Fruit fly (Drosophila melanogaster) whole organism, embryonic: ENCODE data around the gene Orp8.
A peak's percentile ranks its signal among the peaks of the same experiment; 100 is the strongest.

Experiments
- Atf6 ChIP-seq: fragments of 200-800 bp; sonication (Bioruptor generic); IDR thresholded peaks from 2 replicates; pipeline ENCODE4 v1.3.6; 2022; ENCODE audit warnings: missing biosample characterization, missing genetic modification characterization
- CG10267 ChIP-seq: fragments of 200-800 bp; sonication (Bioruptor generic); optimal IDR thresholded peaks from 2 replicates; lab custom pipeline; 2018; ENCODE audit warnings: missing biosample characterization, mild to moderate bottlenecking, missing genetic modification characterization, moderate library complexity
- CG10431 ChIP-seq: fragments of 200-800 bp; sonication (Bioruptor generic); optimal IDR thresholded peaks from 3 replicates; lab custom pipeline; 2018; ENCODE audit warnings: missing biosample characterization, mild to moderate bottlenecking, missing genetic modification characterization
- CG10543 ChIP-seq: fragments of 200-800 bp; sonication (Bioruptor generic); optimal IDR thresholded peaks from 3 replicates; lab custom pipeline; 2017; ENCODE audit warnings: missing biosample characterization, mild to moderate bottlenecking, missing genetic modification characterization, moderate library complexity
- CG10654 ChIP-seq: fragments of 200-800 bp; sonication (Bioruptor generic); optimal IDR thresholded peaks from 2 replicates; lab custom pipeline; 2016; ENCODE audit warnings: missing biosample characterization, missing genetic modification characterization
- CG11696 ChIP-seq: fragments of 200-800 bp; sonication (Bioruptor generic); IDR thresholded peaks from 2 replicates; pipeline ENCODE4 v1.3.6; 2022; ENCODE audit warnings: missing biosample characterization, missing genetic modification characterization
- CG12155 ChIP-seq: fragments of 200-800 bp; sonication (Bioruptor generic); optimal IDR thresholded peaks from 3 replicates; lab custom pipeline; 2016; ENCODE audit warnings: missing biosample characterization, missing genetic modification characterization
- CG13123 ChIP-seq: fragments of 200-800 bp; sonication (Bioruptor generic); optimal IDR thresholded peaks from 2 replicates; lab custom pipeline; 2016; ENCODE audit warnings: missing biosample characterization, missing genetic modification characterization
- CG14441 ChIP-seq: fragments of 200-800 bp; sonication (Bioruptor generic); IDR thresholded peaks from 2 replicates; pipeline ENCODE4 v1.3.6; 2022; ENCODE audit warnings: missing biosample characterization, missing genetic modification characterization
- CG16863 ChIP-seq: fragments of 200-800 bp; sonication (Bioruptor generic); optimal IDR thresholded peaks from 3 replicates; lab custom pipeline; 2016; ENCODE audit warnings: missing biosample characterization, missing genetic modification characterization
- CG17186 ChIP-seq: fragments of 200-800 bp; sonication (Bioruptor generic); optimal IDR thresholded peaks from 3 replicates; lab custom pipeline; 2017; ENCODE audit warnings: missing biosample characterization, missing genetic modification reagents, missing genetic modification characterization
- CG17359 ChIP-seq: fragments of 200-800 bp; sonication (Bioruptor generic); optimal IDR thresholded peaks from 3 replicates; lab custom pipeline; 2018; ENCODE audit warnings: missing biosample characterization, mild to moderate bottlenecking, missing genetic modification characterization, moderate library complexity
- CG30403 ChIP-seq: fragments of 200-800 bp; sonication (Bioruptor generic); optimal IDR thresholded peaks from 3 replicates; lab custom pipeline; 2016; ENCODE audit warnings: missing biosample characterization, missing genetic modification characterization
- CG3065 ChIP-seq: fragments of 200-800 bp; sonication (Bioruptor generic); optimal IDR thresholded peaks from 2 replicates; lab custom pipeline; 2016; ENCODE audit warnings: missing biosample characterization, missing genetic modification characterization
- CG3847 ChIP-seq: fragments of 200-800 bp; sonication (Bioruptor generic); IDR thresholded peaks from 2 replicates; pipeline ENCODE4 v1.3.6; 2022; ENCODE audit warnings: missing biosample characterization, missing genetic modification characterization
- CG4424 ChIP-seq: fragments of 200-800 bp; sonication (Bioruptor generic); optimal IDR thresholded peaks from 3 replicates; lab custom pipeline; 2016; ENCODE audit warnings: missing biosample characterization, missing genetic modification characterization
- CG6175 ChIP-seq: fragments of 200-800 bp; sonication (Bioruptor generic); IDR thresholded peaks from 3 replicates; pipeline ENCODE4 v1.3.6; 2022; ENCODE audit warnings: missing biosample characterization, missing genetic modification characterization
- CG6854 ChIP-seq: fragments of 200-800 bp; sonication (Bioruptor generic); optimal IDR thresholded peaks from 3 replicates; lab custom pipeline; 2017; ENCODE audit warnings: missing biosample characterization, mild to moderate bottlenecking, missing genetic modification characterization
- CG7839 ChIP-seq: fragments of 200-800 bp; sonication (Bioruptor generic); optimal IDR thresholded peaks from 3 replicates; lab custom pipeline; 2018; ENCODE audit warnings: missing biosample characterization, mild to moderate bottlenecking, missing genetic modification characterization, moderate library complexity
- CG8478 ChIP-seq: fragments of >200 bp; optimal IDR thresholded peaks from 2 replicates; lab custom pipeline; 2018
- CG8944 ChIP-seq: fragments of 200-800 bp; sonication (Bioruptor generic); optimal IDR thresholded peaks from 3 replicates; lab custom pipeline; 2016; ENCODE audit warnings: missing biosample characterization, missing genetic modification characterization
- CG9437 ChIP-seq: fragments of 200-800 bp; sonication (Bioruptor generic); optimal IDR thresholded peaks from 2 replicates; lab custom pipeline; 2018; ENCODE audit warnings: missing biosample characterization, mild to moderate bottlenecking, missing genetic modification characterization
- CHES-1-like ChIP-seq: fragments of 200-800 bp; sonication (Bioruptor generic); optimal IDR thresholded peaks from 2 replicates; lab custom pipeline; 2016; ENCODE audit warnings: missing biosample characterization, missing genetic modification characterization
- Dll ChIP-seq: fragments of 200-800 bp; sonication (Bioruptor generic); IDR thresholded peaks from 4 replicates; pipeline ENCODE4 v1.3.6; 2022; ENCODE audit warnings: missing biosample characterization, missing genetic modification characterization; ENCODE audit not compliant: partially characterized antibody
- ERR ChIP-seq: fragments of 200-800 bp; sonication (Bioruptor generic); optimal IDR thresholded peaks from 2 replicates; lab custom pipeline; 2016; ENCODE audit warnings: missing biosample characterization, missing genetic modification characterization
- Fer1 ChIP-seq: fragments of 200-800 bp; sonication (Bioruptor generic); optimal IDR thresholded peaks from 2 replicates; lab custom pipeline; 2017; ENCODE audit warnings: missing biosample characterization, mild to moderate bottlenecking, missing genetic modification characterization
- Hey ChIP-seq: fragments of 200-800 bp; sonication (Bioruptor generic); optimal IDR thresholded peaks from 3 replicates; lab custom pipeline; 2018; ENCODE audit warnings: missing biosample characterization, mild to moderate bottlenecking, missing genetic modification characterization
- Hmx ChIP-seq: fragments of 200-800 bp; sonication (Bioruptor generic); optimal IDR thresholded peaks from 2 replicates; lab custom pipeline; 2016; ENCODE audit warnings: missing biosample characterization, missing genetic modification characterization
- Hr3 ChIP-seq: fragments of 200-800 bp; sonication (Bioruptor generic); optimal IDR thresholded peaks from 3 replicates; lab custom pipeline; 2016; ENCODE audit warnings: missing biosample characterization, missing genetic modification characterization
- MBD-R2 ChIP-seq: fragments of 200-800 bp; sonication (Bioruptor generic); IDR thresholded peaks from 2 replicates; pipeline ENCODE4 v1.3.6; 2022; ENCODE audit warnings: missing biosample characterization, missing genetic modification characterization
- Opbp ChIP-seq: fragments of 200-800 bp; sonication (Bioruptor generic); IDR thresholded peaks from 3 replicates; pipeline ENCODE4 v1.3.6; 2022; ENCODE audit warnings: missing biosample characterization, missing genetic modification characterization; ENCODE audit not compliant: partially characterized antibody
- Pdp1 ChIP-seq, 2 experiments: fragments of 200-800 bp; sonication (Bioruptor generic); optimal IDR thresholded peaks; 3 replicates each; lab custom pipeline; 2016; ENCODE audit warnings: missing biosample characterization in 2 of 2, missing genetic modification characterization in 2 of 2, mild to moderate bottlenecking in 1 of 2, moderate library complexity in 1 of 2
- Sin3A ChIP-seq: fragments of >200 bp; optimal IDR thresholded peaks from 2 replicates; lab custom pipeline; 2018
- Xbp1 ChIP-seq: fragments of 200-800 bp; sonication (Bioruptor generic); optimal IDR thresholded peaks from 3 replicates; lab custom pipeline; 2016; ENCODE audit warnings: missing biosample characterization, mild to moderate bottlenecking, missing genetic modification characterization
- cg ChIP-seq: fragments of 200-800 bp; sonication (Bioruptor generic); optimal IDR thresholded peaks from 3 replicates; lab custom pipeline; 2019; ENCODE audit warnings: missing biosample characterization, mild to moderate bottlenecking, missing genetic modification characterization, moderate library complexity
- chm ChIP-seq: fragments of 200-800 bp; sonication (Bioruptor generic); IDR thresholded peaks from 2 replicates; pipeline ENCODE4 v1.3.6; 2022; ENCODE audit warnings: missing biosample characterization, missing genetic modification characterization
- dm ChIP-seq: fragments of 200-800 bp; sonication (Bioruptor generic); optimal IDR thresholded peaks from 3 replicates; lab custom pipeline; 2016; ENCODE audit warnings: missing biosample characterization, missing genetic modification characterization
- dpn ChIP-seq, 2 experiments: fragments of 200-800 bp; sonication (Bioruptor generic); optimal IDR thresholded peaks; 3 replicates each; lab custom pipeline; 2016; ENCODE audit warnings: missing biosample characterization in 2 of 2, missing genetic modification characterization in 2 of 2
- ems ChIP-seq: fragments of 200-800 bp; sonication (Bioruptor generic); optimal IDR thresholded peaks from 3 replicates; lab custom pipeline; 2016; ENCODE audit warnings: missing biosample characterization, missing genetic modification characterization
- grau ChIP-seq: fragments of 200-800 bp; optimal IDR thresholded peaks from 3 replicates; lab custom pipeline; 2019; ENCODE audit warnings: missing biosample characterization, mild to moderate bottlenecking, missing genetic modification characterization, moderate library complexity
- her ChIP-seq: fragments of 200-800 bp; sonication (Bioruptor generic); optimal IDR thresholded peaks from 2 replicates; lab custom pipeline; 2016; ENCODE audit warnings: missing biosample characterization, missing genetic modification characterization
- onecut ChIP-seq: fragments of 200-800 bp; sonication (Bioruptor generic); IDR thresholded peaks from 2 replicates; pipeline ENCODE4 v1.3.6; 2022; ENCODE audit warnings: missing biosample characterization, missing genetic modification characterization
- pho ChIP-seq: fragments of 200-800 bp; sonication (Bioruptor generic); optimal IDR thresholded peaks from 2 replicates; lab custom pipeline; 2016; ENCODE audit warnings: missing biosample characterization, missing genetic modification characterization
- sd ChIP-seq: fragments of 200-800 bp; sonication (Bioruptor generic); optimal IDR thresholded peaks from 3 replicates; lab custom pipeline; 2018; ENCODE audit warnings: missing biosample characterization, mild to moderate bottlenecking, missing genetic modification characterization, moderate library complexity
- sr ChIP-seq: fragments of 200-800 bp; sonication (Bioruptor generic); IDR thresholded peaks from 3 replicates; pipeline ENCODE4 v1.3.6; 2022; ENCODE audit warnings: missing biosample characterization, missing genetic modification characterization
- trem ChIP-seq: fragments of 200-800 bp; optimal IDR thresholded peaks from 3 replicates; lab custom pipeline; 2019; ENCODE audit warnings: missing biosample characterization, mild to moderate bottlenecking, missing genetic modification characterization, moderate library complexity
- usp ChIP-seq: fragments of >200 bp; optimal IDR thresholded peaks from 2 replicates; lab custom pipeline; 2017; ENCODE audit warnings: missing biosample characterization, missing genetic modification characterization
- wek ChIP-seq: fragments of 200-800 bp; sonication (Bioruptor generic); optimal IDR thresholded peaks from 3 replicates; lab custom pipeline; 2018; ENCODE audit warnings: missing biosample characterization, mild to moderate bottlenecking, missing genetic modification characterization, moderate library complexity

Orp8 gene

DNA sequence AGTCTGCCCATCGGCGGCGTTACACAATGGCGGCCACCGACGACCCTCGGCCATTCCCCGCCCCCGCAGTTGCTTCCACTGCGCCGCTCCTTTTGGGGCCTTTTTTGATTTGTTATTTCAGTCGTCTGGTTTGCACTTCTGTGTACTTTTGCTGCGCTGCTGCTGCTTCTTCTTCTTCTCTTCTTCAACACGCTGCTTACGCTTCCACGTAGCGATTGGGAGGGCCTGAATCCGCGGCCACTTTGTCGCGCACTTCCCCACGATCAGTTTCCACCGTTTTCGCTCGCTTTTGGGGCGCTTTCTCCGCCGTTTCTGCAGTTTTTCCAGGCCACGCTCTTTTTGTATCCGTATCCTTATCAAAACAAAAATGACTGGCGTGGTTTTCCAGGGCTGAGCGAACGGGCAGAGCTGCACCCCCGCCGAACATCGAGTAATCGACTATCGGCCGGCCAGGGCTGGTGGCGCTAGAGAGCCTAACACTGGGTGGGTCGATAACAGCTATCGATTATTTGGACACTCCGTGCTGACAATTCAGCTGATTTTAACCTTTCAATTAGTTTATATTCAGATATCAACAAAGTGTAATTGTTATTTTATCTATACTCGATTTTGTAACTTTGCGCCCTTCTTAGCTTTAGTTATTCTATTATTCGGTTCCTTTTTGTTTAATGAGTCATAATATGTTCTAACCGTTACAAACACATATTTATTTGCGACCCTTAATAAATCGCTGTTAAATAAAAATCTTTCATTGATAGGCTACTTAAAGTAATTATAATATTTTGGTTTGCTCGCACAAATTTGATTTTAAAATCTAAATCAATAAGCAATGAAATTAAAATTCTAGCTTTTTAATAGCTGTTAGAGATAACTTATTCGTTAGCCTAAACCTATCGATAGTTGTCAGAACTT is 18.7 kb downstream of the Orp8 start, which contains the start of the genes CG4360 and Sirt2 (continued):
- TF ChIP-seq Pdp1 (GFP tag; optimal IDR thresholded peaks at IDR 0.05; lab: Kevin White, UChicago) = peak; percentile 27 to 53
- TF ChIP-seq MBD-R2 (GFP tag; lab: Robert Waterston, UW) = peak; percentile 77
- no peak for TF ChIP-seq CG3065 (GFP tag; lab: Kevin White, UChicago)
- peak; percentile 11 for TF ChIP-seq CG10431 (GFP tag; lab: Kevin White, UChicago)
- TF ChIP-seq CG8944 (GFP tag; lab: Kevin White, UChicago) = peak; percentile 20
- TF ChIP-seq Xbp1 (GFP tag; lab: Kevin White, UChicago) = peak; percentile 53
- TF ChIP-seq CG7839 = peak; percentile 34
- peak; percentile 36 for TF ChIP-seq Hmx (GFP tag; lab: Kevin White, UChicago)
- TF ChIP-seq CG4424 = peak; percentile 36
- TF ChIP-seq dpn (GFP tag; optimal IDR thresholded peaks at IDR 0.05; lab: Kevin White, UChicago) = peak; percentile 4 to 55
- TF ChIP-seq CG6175 = no peak
- no peak for TF ChIP-seq CG13123 (GFP tag; lab: Kevin White, UChicago)
- TF ChIP-seq chm = peak; percentile 57; the same call in 1 of the 2 replicates
- peak; percentile 89 for TF ChIP-seq CHES-1-like (GFP tag; lab: Kevin White, UChicago)
- 0 out of 2 replicates have a peak, but pooled peaks have one; percentile 31 for TF ChIP-seq CG11696
- TF ChIP-seq ERR (GFP tag; lab: Kevin White, UChicago) = peak; percentile 47
- no peak for TF ChIP-seq CG6854
- peak; percentile 59 for TF ChIP-seq CG30403 (GFP tag; lab: Kevin White, UChicago)
- TF ChIP-seq CG3847 (GFP tag; lab: Robert Waterston, UW) = peak; percentile 51
- peak; percentile 56 for TF ChIP-seq onecut (GFP tag; lab: Robert Waterston, UW)
- TF ChIP-seq ems = peak; percentile 39
- peak; percentile 24 for TF ChIP-seq CG10267 (tag; lab: Kevin White, UChicago)
- TF ChIP-seq Opbp (GFP tag; lab: Robert Waterston, UW) = peak; percentile 92
- TF ChIP-seq CG16863 = no peak
- peak; percentile 55 for TF ChIP-seq Sin3A (lab: Kevin White, UChicago)
- TF ChIP-seq wek (GFP tag; lab: Kevin White, UChicago) = peak; percentile 29
- peak; percentile 98 for TF ChIP-seq dm (GFP tag; lab: Kevin White, UChicago)
- TF ChIP-seq CG9437 (GFP tag; lab: Kevin White, UChicago) = peak; percentile 99
- TF ChIP-seq pho (GFP tag; lab: Kevin White, UChicago) = peak; percentile 57
- peak; percentile 65; the same call in 2 of the 4 replicates for TF ChIP-seq Dll (GFP tag; lab: Robert Waterston, UW)
- peak; percentile 19 for TF ChIP-seq grau (tag; lab: Kevin White, UChicago)
- peak; percentile 54 for TF ChIP-seq Fer1 (GFP tag; lab: Kevin White, UChicago)
- peak; percentile 16 for TF ChIP-seq CG17186
- peak; percentile 50 for TF ChIP-seq her (GFP tag; lab: Kevin White, UChicago)
- TF ChIP-seq usp = no peak
- TF ChIP-seq trem (tag; lab: Kevin White, UChicago) = peak; percentile 44
- no peak for TF ChIP-seq CG8478 (lab: Kevin White, UChicago)
- TF ChIP-seq CG17359 (tag; lab: Kevin White, UChicago) = peak; percentile 36
- peak; percentile 34; the same call in 1 of the 2 replicates for TF ChIP-seq CG14441
- TF ChIP-seq Atf6 (GFP tag; lab: Robert Waterston, UW) = peak; percentile 46; the same call in 1 of the 2 replicates
- no peak for TF ChIP-seq CG10654 (GFP tag; lab: Kevin White, UChicago)
- TF ChIP-seq CG12155 (GFP tag; lab: Kevin White, UChicago) = peak; percentile 23
- no peak for TF ChIP-seq cg (GFP tag; lab: Kevin White, UChicago)
- TF ChIP-seq CG10543 (GFP tag; lab: Kevin White, UChicago) = peak; percentile 47
- 0 out of 3 replicates have a peak, but pooled peaks have one; percentile 30 for TF ChIP-seq sr (GFP tag; lab: Robert Waterston, UW)
- no peak for TF ChIP-seq Hey (tag; lab: Kevin White, UChicago)
- no peak for TF ChIP-seq sd (tag; lab: Kevin White, UChicago)
- TF ChIP-seq Hr3 (GFP tag; lab: Kevin White, UChicago) = peak; percentile 6
